Fruit fly (Drosophila melanogaster): ENCODE results near the gene Tmem43.

The Tmem43 gene

dm6 chr3L:7952978-7953377 is 38.1 kb upstream of the Tmem43 start (continued):
- no peak for TF ChIP-seq grn (GFP tag; optimal IDR thresholded peaks at IDR 0.05)
- TF ChIP-seq gfzf (GFP tag; optimal IDR thresholded peaks at IDR 0.05) = no peak
- no peak for TF ChIP-seq CoRest (tag; optimal IDR thresholded peaks at IDR 0.05)
- no peak for TF ChIP-seq scrt (GFP tag; optimal IDR thresholded peaks at IDR 0.05)
- TF ChIP-seq CG6813 (GFP tag; optimal IDR thresholded peaks at IDR 0.05) = no peak
- no peak for TF ChIP-seq ATbp (GFP tag; optimal IDR thresholded peaks at IDR 0.05)
- no peak for TF ChIP-seq Fer3 (tag; optimal IDR thresholded peaks at IDR 0.05)
- no peak for TF ChIP-seq croc (GFP tag; conservative IDR thresholded peaks at IDR 0.05)
- TF ChIP-seq Side (GFP tag; optimal IDR thresholded peaks at IDR 0.05) = no peak
- TF ChIP-seq esg (GFP tag; conservative IDR thresholded peaks at IDR 0.05) = no peak
- TF ChIP-seq ssp (GFP tag; IDR thresholded peaks at IDR 0.05) = no peak
- TF ChIP-seq ase (GFP tag; IDR thresholded peaks at IDR 0.05) = no peak
- no peak for TF ChIP-seq kah (GFP tag; optimal IDR thresholded peaks at IDR 0.05)
- peak; percentile 63 for TF ChIP-seq CG9727 (GFP tag; optimal IDR thresholded peaks at IDR 0.05)
- no peak for TF ChIP-seq shn (GFP tag; optimal IDR thresholded peaks at IDR 0.05)
- no peak for TF ChIP-seq wdn (GFP tag; IDR thresholded peaks at IDR 0.05)
- TF ChIP-seq CG7786 (GFP tag; optimal IDR thresholded peaks at IDR 0.05) = no peak
- TF ChIP-seq CG6272 (GFP tag; IDR thresholded peaks at IDR 0.05) = no peak
- no peak for TF ChIP-seq schlank (tag; optimal IDR thresholded peaks at IDR 0.05)
- TF ChIP-seq CG10565 (GFP tag; optimal IDR thresholded peaks at IDR 0.05) = no peak
- no peak for TF ChIP-seq sna (GFP tag; IDR thresholded peaks at IDR 0.05; ENCODE audit: partially characterized antibody)
- no peak for TF ChIP-seq CG9437 (GFP tag; optimal IDR thresholded peaks at IDR 0.05)
- TF ChIP-seq CG10274 (GFP tag; optimal IDR thresholded peaks at IDR 0.05) = no peak
- TF ChIP-seq az2 (GFP tag; optimal IDR thresholded peaks at IDR 0.05) = peak; percentile 21
- no peak for TF ChIP-seq lilli (GFP tag; optimal IDR thresholded peaks at IDR 0.05)
- no peak for TF ChIP-seq crc (GFP tag; optimal IDR thresholded peaks at IDR 0.05)
- TF ChIP-seq CG2129 (GFP tag; IDR thresholded peaks at IDR 0.05; ENCODE audit: partially characterized antibody) = no peak
- no peak for TF ChIP-seq Kr (GFP tag; optimal IDR thresholded peaks at IDR 0.05)
- no peak for TF ChIP-seq MTF-1 (GFP tag; optimal IDR thresholded peaks at IDR 0.05; ENCODE audit: borderline replicate concordance)
- peak; percentile 47 for TF ChIP-seq D19A (tag; optimal IDR thresholded peaks at IDR 0.05)
- peak; percentile 6 for TF ChIP-seq Hr3 (GFP tag; optimal IDR thresholded peaks at IDR 0.05)
- TF ChIP-seq HmgZ (tag; optimal IDR thresholded peaks at IDR 0.05) = no peak
- TF ChIP-seq PHDP (tag; optimal IDR thresholded peaks at IDR 0.05) = peak; percentile 7
- peak; percentile 23 for TF ChIP-seq CG1233 (GFP tag; optimal IDR thresholded peaks at IDR 0.05)
- no peak for TF ChIP-seq prd (optimal IDR thresholded peaks at IDR 0.05)
- TF ChIP-seq prd (GFP tag; IDR thresholded peaks at IDR 0.05) = no peak; the same call in 2 of the 3 replicates
- no peak for TF ChIP-seq Bdp1 (GFP tag; optimal IDR thresholded peaks at IDR 0.05)
- TF ChIP-seq Camta (GFP tag; optimal IDR thresholded peaks at IDR 0.05) = no peak
- no peak for TF ChIP-seq CG10147 (GFP tag; optimal IDR thresholded peaks at IDR 0.05)
- TF ChIP-seq row (GFP tag; IDR thresholded peaks at IDR 0.05) = peak; percentile 25; the same call in 1 of the 3 replicates
- no peak for TF ChIP-seq CG3281 (GFP tag; optimal IDR thresholded peaks at IDR 0.05)
- TF ChIP-seq CG9797 (GFP tag; optimal IDR thresholded peaks at IDR 0.05) = no peak
- TF ChIP-seq CG15269 (tag; optimal IDR thresholded peaks at IDR 0.05) = no peak
- TF ChIP-seq CG3163 (GFP tag; optimal IDR thresholded peaks at IDR 0.05) = no peak
- TF ChIP-seq CG12104 (GFP tag; optimal IDR thresholded peaks at IDR 0.05) = no peak
- TF ChIP-seq Sry-β (GFP tag; optimal IDR thresholded peaks at IDR 0.05) = no peak
- TF ChIP-seq CG31365 (tag; optimal IDR thresholded peaks at IDR 0.05) = no peak
- TF ChIP-seq CG1603 (tag; optimal IDR thresholded peaks at IDR 0.05) = no peak
- no peak for TF ChIP-seq slp2 (GFP tag; optimal IDR thresholded peaks at IDR 0.05)
- no peak for TF ChIP-seq HHEX (GFP tag; optimal IDR thresholded peaks at IDR 0.05)
- TF ChIP-seq CG32532 (GFP tag; IDR thresholded peaks at IDR 0.05) = no peak
- TF ChIP-seq CG4360 (GFP tag; IDR thresholded peaks at IDR 0.05) = no peak
